Fruit fly (Drosophila melanogaster) whole organism, embryonic: ENCODE data around the gene Ada2a.

Experiments
- CG12391 ChIP-seq: fragments of 200-800 bp; sonication (Bioruptor generic); optimal IDR thresholded peaks from 3 replicates; lab custom pipeline; 2018; ENCODE audit warnings: missing biosample characterization, mild to moderate bottlenecking, missing genetic modification characterization, moderate library complexity
- CG13123 ChIP-seq: fragments of 200-800 bp; sonication (Bioruptor generic); optimal IDR thresholded peaks from 2 replicates; lab custom pipeline; 2016; ENCODE audit warnings: missing biosample characterization, missing genetic modification characterization
- CG13287 ChIP-seq: fragments of 200-800 bp; sonication (Bioruptor generic); IDR thresholded peaks from 2 replicates; pipeline ENCODE4 v1.3.6; 2022; ENCODE audit warnings: missing biosample characterization, missing genetic modification characterization; ENCODE audit not compliant: partially characterized antibody
- CG14710 ChIP-seq: fragments of 200-800 bp; sonication (Bioruptor generic); optimal IDR thresholded peaks from 3 replicates; lab custom pipeline; 2019; ENCODE audit warnings: missing biosample characterization, mild to moderate bottlenecking, missing genetic modification characterization, moderate library complexity
- CG15269 ChIP-seq: fragments of 200-800 bp; sonication (Bioruptor generic); optimal IDR thresholded peaks from 2 replicates; lab custom pipeline; 2018; ENCODE audit warnings: missing biosample characterization, mild to moderate bottlenecking, missing genetic modification characterization, moderate library complexity
- CG15479 ChIP-seq: fragments of 200-800 bp; sonication (Bioruptor generic); optimal IDR thresholded peaks from 3 replicates; lab custom pipeline; 2019; ENCODE audit warnings: missing biosample characterization, mild to moderate bottlenecking, missing genetic modification characterization, moderate library complexity
- CG17359 ChIP-seq: fragments of 200-800 bp; sonication (Bioruptor generic); optimal IDR thresholded peaks from 3 replicates; lab custom pipeline; 2018; ENCODE audit warnings: missing biosample characterization, mild to moderate bottlenecking, missing genetic modification characterization, moderate library complexity
- CG18262 ChIP-seq: fragments of 200-800 bp; optimal IDR thresholded peaks from 3 replicates; lab custom pipeline; 2019; ENCODE audit warnings: missing biosample characterization, mild to moderate bottlenecking, missing genetic modification characterization, moderate library complexity
- CG2116 ChIP-seq: fragments of 200-800 bp; sonication (Bioruptor generic); optimal IDR thresholded peaks from 3 replicates; lab custom pipeline; 2018; ENCODE audit warnings: missing biosample characterization, mild to moderate bottlenecking, missing genetic modification characterization
- CG31224 ChIP-seq: fragments of 200-800 bp; sonication (Bioruptor generic); IDR thresholded peaks from 2 replicates; pipeline ENCODE4 v1.3.6; 2022; ENCODE audit warnings: missing biosample characterization, missing genetic modification characterization
- CG31365 ChIP-seq: fragments of 200-800 bp; sonication (Bioruptor generic); optimal IDR thresholded peaks from 2 replicates; lab custom pipeline; 2018; ENCODE audit warnings: missing biosample characterization, mild to moderate bottlenecking, missing genetic modification characterization
- CG31441 ChIP-seq: fragments of 200-800 bp; sonication (Bioruptor generic); IDR thresholded peaks from 2 replicates; pipeline ENCODE4 v1.3.6; 2022; ENCODE audit warnings: missing biosample characterization, missing genetic modification characterization
- CG32532 ChIP-seq: fragments of 200-800 bp; sonication (Bioruptor generic); IDR thresholded peaks from 2 replicates; pipeline ENCODE4 v1.3.6; 2022; ENCODE audit warnings: missing biosample characterization, missing genetic modification characterization
- CG32767 ChIP-seq: fragments of 200-800 bp; sonication (Bioruptor generic); IDR thresholded peaks from 2 replicates; pipeline ENCODE4 v1.3.6; 2022; ENCODE audit warnings: missing biosample characterization, missing genetic modification characterization
- CG4617 ChIP-seq: fragments of 200-800 bp; sonication (Bioruptor generic); optimal IDR thresholded peaks from 3 replicates; lab custom pipeline; 2016; ENCODE audit warnings: missing biosample characterization, missing genetic modification characterization, borderline replicate concordance
- CG6791 ChIP-seq: fragments of 200-800 bp; sonication (Bioruptor generic); IDR thresholded peaks from 3 replicates; pipeline ENCODE4 v1.3.6; 2022; ENCODE audit warnings: missing biosample characterization, missing genetic modification characterization; ENCODE audit not compliant: partially characterized antibody
- CG7372 ChIP-seq: fragments of 200-800 bp; sonication (Bioruptor generic); IDR thresholded peaks from 2 replicates; pipeline ENCODE4 v1.3.6; 2022; ENCODE audit warnings: missing biosample characterization, missing genetic modification characterization
- CG7556 ChIP-seq: fragments of 200-800 bp; sonication (Bioruptor generic); optimal IDR thresholded peaks from 2 replicates; lab custom pipeline; 2017; ENCODE audit warnings: missing biosample characterization, mild to moderate bottlenecking, missing genetic modification characterization
- CG7745 ChIP-seq: fragments of 200-800 bp; sonication (Bioruptor generic); optimal IDR thresholded peaks from 2 replicates; lab custom pipeline; 2018; ENCODE audit warnings: missing biosample characterization, mild to moderate bottlenecking, missing genetic modification characterization, moderate library complexity
- CG8944 ChIP-seq: fragments of 200-800 bp; sonication (Bioruptor generic); optimal IDR thresholded peaks from 3 replicates; lab custom pipeline; 2016; ENCODE audit warnings: missing biosample characterization, missing genetic modification characterization
- CG9215 ChIP-seq: fragments of 200-800 bp; sonication (Bioruptor generic); IDR thresholded peaks from 2 replicates; pipeline ENCODE4 v1.3.6; 2022; ENCODE audit warnings: missing biosample characterization, missing genetic modification characterization
- CG9797 ChIP-seq: fragments of 200-800 bp; sonication (Bioruptor generic); optimal IDR thresholded peaks from 3 replicates; lab custom pipeline; 2018; ENCODE audit warnings: missing biosample characterization, mild to moderate bottlenecking, missing genetic modification characterization
- CG9932 ChIP-seq: fragments of 200-800 bp; sonication (Bioruptor generic); IDR thresholded peaks from 2 replicates; pipeline ENCODE4 v1.3.6; 2022; ENCODE audit warnings: missing biosample characterization, missing genetic modification characterization
- Dek ChIP-seq: fragments of 200-800 bp; sonication (Bioruptor generic); optimal IDR thresholded peaks from 3 replicates; lab custom pipeline; 2019; ENCODE audit warnings: missing biosample characterization, mild to moderate bottlenecking, missing genetic modification characterization, moderate library complexity
- Dll ChIP-seq: fragments of 200-800 bp; sonication (Bioruptor generic); IDR thresholded peaks from 4 replicates; pipeline ENCODE4 v1.3.6; 2022; ENCODE audit warnings: missing biosample characterization, missing genetic modification characterization; ENCODE audit not compliant: partially characterized antibody
- H2.0 ChIP-seq: fragments of 200-800 bp; sonication (Bioruptor generic); IDR thresholded peaks from 2 replicates; pipeline ENCODE4 v1.3.6; 2022; ENCODE audit warnings: missing biosample characterization, missing genetic modification characterization
- HmgZ ChIP-seq: fragments of 200-800 bp; sonication (Bioruptor generic); optimal IDR thresholded peaks from 2 replicates; lab custom pipeline; 2018; ENCODE audit warnings: missing biosample characterization, mild to moderate bottlenecking, missing genetic modification characterization
- Meics ChIP-seq: fragments of 200-800 bp; sonication (Bioruptor generic); optimal IDR thresholded peaks from 2 replicates; lab custom pipeline; 2017; ENCODE audit warnings: missing biosample characterization, mild to moderate bottlenecking, missing genetic modification characterization
- Opbp ChIP-seq: fragments of 200-800 bp; sonication (Bioruptor generic); IDR thresholded peaks from 3 replicates; pipeline ENCODE4 v1.3.6; 2022; ENCODE audit warnings: missing biosample characterization, missing genetic modification characterization; ENCODE audit not compliant: partially characterized antibody
- Pdp1 ChIP-seq, 2 experiments: fragments of 200-800 bp; sonication (Bioruptor generic); optimal IDR thresholded peaks; 3 replicates each; lab custom pipeline; 2016; ENCODE audit warnings: missing biosample characterization in 2 of 2, missing genetic modification characterization in 2 of 2, mild to moderate bottlenecking in 1 of 2, moderate library complexity in 1 of 2
- Sry-δ ChIP-seq: fragments of 200-800 bp; sonication (Bioruptor generic); optimal IDR thresholded peaks from 2 replicates; lab custom pipeline; 2016; ENCODE audit warnings: missing biosample characterization, missing genetic modification characterization
- Ssrp ChIP-seq: fragments of 200-800 bp; sonication (Bioruptor generic); optimal IDR thresholded peaks from 2 replicates; lab custom pipeline; 2018; ENCODE audit warnings: missing biosample characterization, mild to moderate bottlenecking, missing genetic modification characterization, moderate library complexity
- Trl ChIP-seq, 3 experiments: fragments of >200 bp in 2 of 3; fragments of 200-800 bp in 1 of 3; sonication (Bioruptor generic) in 1 of 3; optimal IDR thresholded peaks; 2 replicates in 1 of 3; 3 replicates in 2 of 3; lab custom pipeline; 2016 to 2017; ENCODE audit warnings: missing biosample characterization in 1 of 3, missing genetic modification characterization in 1 of 3
- Xbp1 ChIP-seq: fragments of 200-800 bp; sonication (Bioruptor generic); optimal IDR thresholded peaks from 3 replicates; lab custom pipeline; 2016; ENCODE audit warnings: missing biosample characterization, mild to moderate bottlenecking, missing genetic modification characterization
- al ChIP-seq: fragments of 200-800 bp; sonication (Bioruptor generic); IDR thresholded peaks from 2 replicates; pipeline ENCODE4 v1.3.6; 2022; ENCODE audit warnings: missing biosample characterization, missing genetic modification characterization
- bab2 ChIP-seq: fragments of 200-800 bp; sonication (Bioruptor generic); optimal IDR thresholded peaks from 2 replicates; lab custom pipeline; 2016; ENCODE audit warnings: missing biosample characterization, missing genetic modification characterization
- ftz-f1 ChIP-seq: fragments of 200-800 bp; sonication (Bioruptor generic); optimal IDR thresholded peaks from 2 replicates; lab custom pipeline; 2016; ENCODE audit warnings: missing biosample characterization, missing genetic modification characterization
- mam ChIP-seq: fragments of 200-800 bp; sonication (Bioruptor generic); optimal IDR thresholded peaks from 3 replicates; lab custom pipeline; 2016; ENCODE audit warnings: missing biosample characterization, missing genetic modification characterization
- mld ChIP-seq: fragments of 200-800 bp; sonication (Bioruptor generic); IDR thresholded peaks from 3 replicates; pipeline ENCODE4 v1.3.6; 2022; ENCODE audit warnings: missing biosample characterization, missing genetic modification characterization; ENCODE audit not compliant: partially characterized antibody
- phol ChIP-seq: fragments of 200-800 bp; sonication (Bioruptor generic); optimal IDR thresholded peaks from 3 replicates; lab custom pipeline; 2018; ENCODE audit warnings: missing biosample characterization, mild to moderate bottlenecking, missing genetic modification characterization, moderate library complexity
- run ChIP-seq: fragments of 200-800 bp; sonication (Bioruptor generic); optimal IDR thresholded peaks from 3 replicates; lab custom pipeline; 2018; ENCODE audit warnings: missing biosample characterization, mild to moderate bottlenecking, missing genetic modification characterization
- sens ChIP-seq: fragments of 200-800 bp; sonication (Bioruptor generic); peaks from one replicate; lab custom pipeline; 2016; ENCODE audit warnings: missing biosample characterization, missing genetic modification characterization
- sima ChIP-seq: fragments of 200-800 bp; sonication (Bioruptor generic); optimal IDR thresholded peaks from 2 replicates; lab custom pipeline; 2016; ENCODE audit warnings: missing biosample characterization, missing genetic modification characterization
- tna ChIP-seq: fragments of 200-800 bp; sonication (Bioruptor generic); IDR thresholded peaks from 2 replicates; pipeline ENCODE4 v1.3.6; 2022; ENCODE audit warnings: missing biosample characterization, missing genetic modification characterization; ENCODE audit not compliant: partially characterized antibody
- unc-4 ChIP-seq: fragments of 200-800 bp; sonication (Bioruptor generic); IDR thresholded peaks from 2 replicates; pipeline ENCODE4 v1.3.6; 2022; ENCODE audit warnings: missing biosample characterization, missing genetic modification characterization; ENCODE audit not compliant: partially characterized antibody
- vnd ChIP-seq: fragments of 200-800 bp; sonication (Bioruptor generic); IDR thresholded peaks from 3 replicates; pipeline ENCODE4 v1.3.6; 2022; ENCODE audit warnings: missing biosample characterization, missing genetic modification characterization; ENCODE audit not compliant: partially characterized antibody
- zfh2 ChIP-seq: fragments of 200-800 bp; sonication (Bioruptor generic); optimal IDR thresholded peaks from 2 replicates; lab custom pipeline; 2016; ENCODE audit warnings: missing biosample characterization, missing genetic modification characterization

The Ada2a gene

dm6 chr3R:18274328-18275098 lies 19.2 kb upstream of the Ada2a start, which contains the start of the genes Vps39 and eIF1A (continued):
- TF ChIP-seq CG31224 (GFP tag; lab: Robert Waterston, UW) (no peak), CG32767 (GFP tag; lab: Robert Waterston, UW) (0 out of 2 replicates have a peak, but pooled peaks have one; percentile 9), tna (GFP tag; lab: Robert Waterston, UW) (peak; percentile 83), HmgZ (tag; lab: Kevin White, UChicago) (peak; percentile 59), CG2116 (GFP tag; lab: Kevin White, UChicago) (peak; percentile 80), CG14710 (tag; lab: Kevin White, UChicago) (peak; percentile 67), phol (tag; lab: Kevin White, UChicago) (peak; percentile 49), H2.0 (GFP tag; lab: Robert Waterston, UW) (no peak), sima (GFP tag; lab: Kevin White, UChicago) (no peak), CG15479 (GFP tag; lab: Kevin White, UChicago) (no peak), CG7372 (GFP tag; lab: Robert Waterston, UW) (peak; percentile 53; the same call in 1 of the 2 replicates), CG17359 (tag; lab: Kevin White, UChicago) (no peak), ftz-f1 (GFP tag; lab: Kevin White, UChicago) (no peak), Opbp (GFP tag; lab: Robert Waterston, UW) (peak; percentile 69), CG15269 (tag; lab: Kevin White, UChicago) (no peak), CG12391 (tag; lab: Kevin White, UChicago) (peak; percentile 58), Trl (optimal IDR thresholded peaks at IDR 0.05; lab: Kevin White, UChicago) (no peak), Trl (GFP tag; optimal IDR thresholded peaks at IDR 0.05; lab: Kevin White, UChicago) (peak; percentile 29), CG13123 (GFP tag; lab: Kevin White, UChicago) (peak; percentile 44), CG31365 (tag; lab: Kevin White, UChicago) (peak; percentile 16), CG7556 (peak; percentile 36), Ssrp (tag; lab: Kevin White, UChicago) (no peak), CG13287 (GFP tag; lab: Robert Waterston, UW) (peak; percentile 93), CG9797 (GFP tag; lab: Kevin White, UChicago) (peak; percentile 19), CG32532 (GFP tag; lab: Robert Waterston, UW) (0 out of 2 replicates have a peak, but pooled peaks have one; percentile 35), sens (GFP tag; lab: Kevin White, UChicago) (peak; percentile 94), Pdp1 (GFP tag; optimal IDR thresholded peaks at IDR 0.05; lab: Kevin White, UChicago) (peak in 1 of 2 experiments; percentile 38), run (tag; lab: Kevin White, UChicago) (no peak), CG18262 (tag; lab: Kevin White, UChicago) (peak; percentile 45), zfh2 (GFP tag; lab: Kevin White, UChicago) (peak; percentile 15), Dll (GFP tag; lab: Robert Waterston, UW) (peak; percentile 94), CG9215 (GFP tag; lab: Robert Waterston, UW) (peak; percentile 48), unc-4 (GFP tag; lab: Robert Waterston, UW) (peak; percentile 91), CG7745 (tag; lab: Kevin White, UChicago) (no peak), mam (GFP tag; lab: Kevin White, UChicago) (peak; percentile 47), Dek (peak; percentile 4), CG6791 (GFP tag; lab: Robert Waterston, UW) (peak; percentile 74; the same call in 2 of the 3 replicates), Xbp1 (GFP tag; lab: Kevin White, UChicago) (peak; percentile 48), CG4617 (peak; percentile 65), al (GFP tag; lab: Robert Waterston, UW) (peak; percentile 31; the same call in 1 of the 2 replicates), Sry-δ (GFP tag; lab: Kevin White, UChicago) (peak; percentile 95), CG31441 (0 out of 2 replicates have a peak, but pooled peaks have one; percentile 30), mld (GFP tag; lab: Robert Waterston, UW) (peak; percentile 58; the same call in 1 of the 3 replicates), vnd (GFP tag; lab: Robert Waterston, UW) (peak; percentile 89), Meics (GFP tag; lab: Kevin White, UChicago) (peak; percentile 38), CG8944 (GFP tag; lab: Kevin White, UChicago) (peak; percentile 28), bab2 (peak; percentile 7), CG9932 (GFP tag; lab: Robert Waterston, UW) (peak; percentile 68)
